Worm (Caenorhabditis elegans): ENCODE data around the gene str-178.

str-178 gene

ce11 chrV:12751495-12752050 lies 35.2 kb upstream of the str-178 start, which contains the start of gene C15C8.6:
Gene C15C8.6 (minus strand): TSS chrV:12751545.
- TF ChIP-seq snpc-4 (GFP tag; optimal IDR thresholded peaks at IDR 0.05) = no peak
- no peak for TF ChIP-seq snpc-4 (tag; optimal IDR thresholded peaks at IDR 0.05)
- no peak for TF ChIP-seq nfya-2 (GFP tag; IDR thresholded peaks at IDR 0.05)
- no peak for TF ChIP-seq die-1 (tag; optimal IDR thresholded peaks at IDR 0.05)
- no peak for TF ChIP-seq madf-6 (GFP tag; IDR thresholded peaks at IDR 0.05)
- TF ChIP-seq madf-10 (tag; optimal IDR thresholded peaks at IDR 0.05) = no peak
- TF ChIP-seq egrh-3 (GFP tag; IDR thresholded peaks at IDR 0.05) = no peak
- no peak for TF ChIP-seq lin-26 (GFP tag; IDR thresholded peaks at IDR 0.05)
- no peak for TF ChIP-seq fkh-3 (tag; optimal IDR thresholded peaks at IDR 0.05)
- no peak for TF ChIP-seq F39B2.1 (GFP tag; IDR thresholded peaks at IDR 0.05)
- no peak for TF ChIP-seq K11D2.4 (GFP tag; IDR thresholded peaks at IDR 0.05)

- TF ChIP-seq F49E8.2 (tag; optimal IDR thresholded peaks at IDR 0.05; ENCODE audit: insufficient read depth) (no peak), attf-3 (GFP tag; conservative IDR thresholded peaks at IDR 0.05) (no peak), lin-35 (GFP tag; optimal IDR thresholded peaks at IDR 0.05) (no peak), ets-4 (GFP tag; optimal IDR thresholded peaks at IDR 0.05) (no peak), madf-10 (tag; optimal IDR thresholded peaks at IDR 0.05) (no peak), F52B5.7 (tag; optimal IDR thresholded peaks at IDR 0.05) (no peak), tbx-9 (tag; optimal IDR thresholded peaks at IDR 0.05; ENCODE audit: borderline replicate concordance) (no peak), egl-18 (GFP tag; IDR thresholded peaks at IDR 0.05) (no peak), F37B4.10 (GFP tag; IDR thresholded peaks at IDR 0.05) (no peak), F10E7.11 (tag; optimal IDR thresholded peaks at IDR 0.05) (no peak), lin-54 (GFP tag; optimal IDR thresholded peaks at IDR 0.05) (no peak), aptf-3 (GFP tag; IDR thresholded peaks at IDR 0.05) (no peak), ztf-26 (tag; optimal IDR thresholded peaks at IDR 0.05) (no peak), fkh-3 (tag; optimal IDR thresholded peaks at IDR 0.05) (no peak), zim-3 (tag; optimal IDR thresholded peaks at IDR 0.05) (no peak), ceh-27 (GFP tag; optimal IDR thresholded peaks at IDR 0.05) (no peak), hmg-20 (GFP tag; IDR thresholded peaks at IDR 0.05) (no peak)
These were observed 33.2 kb upstream of the str-178 start for ce11 chrV:12749558-12749957.

- TF ChIP-seq ztf-22 (GFP tag; optimal IDR thresholded peaks at IDR 0.05) (no peak), chd-7 (tag; optimal IDR thresholded peaks at IDR 0.05) (no peak), ztf-18 (tag; optimal IDR thresholded peaks at IDR 0.05) (no peak)
These were observed 31.5 kb upstream of the str-178 start, which contains the start of gene C15C8.5 for ce11 chrV:12747856-12748255. Gene C15C8.5 (plus strand): TSS chrV:12748007.

- TF ChIP-seq K12H6.12 (tag; optimal IDR thresholded peaks at IDR 0.05) = no peak
- TF ChIP-seq ztf-28 (GFP tag; IDR thresholded peaks at IDR 0.05) = no peak
- TF ChIP-seq hmg-1.2 (GFP tag; IDR thresholded peaks at IDR 0.05) = no peak
- TF ChIP-seq Y95B8A.8 (GFP tag; IDR thresholded peaks at IDR 0.05) = no peak
- no peak for TF ChIP-seq F55B11.4 (tag; optimal IDR thresholded peaks at IDR 0.05; ENCODE audit: borderline replicate concordance, insufficient read depth)
- TF ChIP-seq mcd-1 (GFP tag; IDR thresholded peaks at IDR 0.05) = no peak; the same call in 1 of the 2 replicates
- TF ChIP-seq Y56A3A.18 (GFP tag; IDR thresholded peaks at IDR 0.05) = no peak
- no peak for TF ChIP-seq athp-1 (tag; optimal IDR thresholded peaks at IDR 0.05)
- no peak for TF ChIP-seq F10E7.11 (tag; optimal IDR thresholded peaks at IDR 0.05)
- no peak for TF ChIP-seq D2030.7 (GFP tag; IDR thresholded peaks at IDR 0.05)
- TF ChIP-seq snpc-1.1 (tag; optimal IDR thresholded peaks at IDR 0.05; ENCODE audit: insufficient read depth) = no peak
These were observed 31.1 kb upstream of the str-178 start, which contains the start of gene C15C8.4 for ce11 chrV:12747431-12747830. Gene C15C8.4 (minus strand): TSS chrV:12747463.

All from whole organism, young adult.